Worm (Caenorhabditis elegans): Measurements from ENCODE around the gene F34H10.5.
A peak's percentile ranks its signal among the peaks of the same experiment; 100 is the strongest.

F34H10.5 gene

DNA sequence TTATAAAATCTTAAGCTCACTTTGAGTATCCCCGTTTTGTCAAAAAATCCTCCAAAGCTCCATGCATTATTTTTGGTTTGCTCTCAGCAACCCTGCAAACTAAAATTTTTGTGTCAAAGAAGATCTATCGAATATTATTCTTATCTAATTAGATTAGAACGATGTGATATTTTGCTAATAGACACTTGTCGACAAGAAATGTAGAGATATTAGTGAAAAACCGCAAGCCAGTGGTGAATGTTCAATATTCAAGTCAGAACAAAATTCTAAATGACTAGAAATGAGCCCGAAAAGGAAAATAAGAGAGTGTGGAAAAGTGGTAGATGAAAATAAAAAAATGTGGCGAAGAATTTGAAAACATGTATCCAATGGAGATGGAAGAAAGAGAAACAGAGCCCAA, 39.3 kb downstream of the F34H10.5 start, which contains the start of gene C43C3.4:
C43C3.4 (minus strand) TSS at position 101 of the 400 bp plus-strand sequence.
- TF ChIP-seq ceh-18 (tag; optimal IDR thresholded peaks at IDR 0.05) (no peak), F13H6.1 (tag; optimal IDR thresholded peaks at IDR 0.05) (no peak), odd-2 (tag; optimal IDR thresholded peaks at IDR 0.05) (no peak), sdc-2 (tag; optimal IDR thresholded peaks at IDR 0.05) (no peak), fax-1 (tag; optimal IDR thresholded peaks at IDR 0.05) (no peak), hlh-13 (GFP tag; optimal IDR thresholded peaks at IDR 0.05) (no peak), tbx-2 (tag; optimal IDR thresholded peaks at IDR 0.05) (no peak), pax-1 (tag; optimal IDR thresholded peaks at IDR 0.05) (no peak), pag-3 (tag; optimal IDR thresholded peaks at IDR 0.05; ENCODE audit: borderline replicate concordance) (no peak), ceh-24 (tag; optimal IDR thresholded peaks at IDR 0.05) (no peak), tbx-7 (tag; optimal IDR thresholded peaks at IDR 0.05) (no peak), zip-5 (tag; optimal IDR thresholded peaks at IDR 0.05) (no peak), K09A11.1 (tag; optimal IDR thresholded peaks at IDR 0.05; ENCODE audit: insufficient read depth) (no peak), ttx-3 (tag; optimal IDR thresholded peaks at IDR 0.05) (no peak), mec-3 (tag; optimal IDR thresholded peaks at IDR 0.05; ENCODE audit: borderline replicate concordance) (no peak)

DNA sequence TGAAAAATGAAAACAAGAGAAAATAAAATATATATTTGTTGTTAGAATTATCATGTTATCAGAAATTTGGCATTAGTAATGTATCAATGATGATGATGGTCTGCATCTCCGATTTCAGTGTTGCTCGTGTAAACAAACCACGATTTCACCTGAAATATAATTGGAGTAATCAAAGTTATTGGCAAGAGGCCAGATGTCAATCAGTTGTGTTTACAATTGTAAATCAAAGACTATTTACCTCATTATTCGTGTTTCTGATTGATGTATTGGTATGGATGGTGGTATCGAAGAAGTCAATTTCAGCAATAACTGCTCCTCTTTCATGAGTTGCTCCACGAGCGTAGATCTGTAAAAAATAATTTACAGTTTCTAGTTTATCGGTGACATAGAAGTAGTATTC, 40.5 kb downstream of the F34H10.5 start:
- TF ChIP-seq ceh-48 (tag; optimal IDR thresholded peaks at IDR 0.05) (no peak), hlh-30 (tag; optimal IDR thresholded peaks at IDR 0.05; ENCODE audit: insufficient read depth) (no peak), elt-4 (tag; optimal IDR thresholded peaks at IDR 0.05) (no peak), npax-4 (tag; optimal IDR thresholded peaks at IDR 0.05) (no peak), pros-1 (tag; optimal IDR thresholded peaks at IDR 0.05) (no peak), mec-3 (tag; optimal IDR thresholded peaks at IDR 0.05; ENCODE audit: borderline replicate concordance) (no peak), hlh-8 (tag; optimal IDR thresholded peaks at IDR 0.05) (no peak), ceh-14 (tag; optimal IDR thresholded peaks at IDR 0.05) (no peak), ceh-18 (tag; optimal IDR thresholded peaks at IDR 0.05) (no peak), C08G9.2 (tag; optimal IDR thresholded peaks at IDR 0.05) (no peak), C38D4.7 (GFP tag; optimal IDR thresholded peaks at IDR 0.05) (no peak), F13H6.1 (tag; optimal IDR thresholded peaks at IDR 0.05) (no peak), hlh-6 (tag; optimal IDR thresholded peaks at IDR 0.05) (no peak), zip-5 (tag; optimal IDR thresholded peaks at IDR 0.05) (no peak), lim-6 (tag; optimal IDR thresholded peaks at IDR 0.05) (no peak), ceh-45 (GFP tag; IDR thresholded peaks at IDR 0.05) (no peak), pag-3 (tag; optimal IDR thresholded peaks at IDR 0.05; ENCODE audit: borderline replicate concordance) (no peak), unc-42 (tag; optimal IDR thresholded peaks at IDR 0.05) (no peak), ttx-3 (tag; optimal IDR thresholded peaks at IDR 0.05) (no peak)

DNA sequence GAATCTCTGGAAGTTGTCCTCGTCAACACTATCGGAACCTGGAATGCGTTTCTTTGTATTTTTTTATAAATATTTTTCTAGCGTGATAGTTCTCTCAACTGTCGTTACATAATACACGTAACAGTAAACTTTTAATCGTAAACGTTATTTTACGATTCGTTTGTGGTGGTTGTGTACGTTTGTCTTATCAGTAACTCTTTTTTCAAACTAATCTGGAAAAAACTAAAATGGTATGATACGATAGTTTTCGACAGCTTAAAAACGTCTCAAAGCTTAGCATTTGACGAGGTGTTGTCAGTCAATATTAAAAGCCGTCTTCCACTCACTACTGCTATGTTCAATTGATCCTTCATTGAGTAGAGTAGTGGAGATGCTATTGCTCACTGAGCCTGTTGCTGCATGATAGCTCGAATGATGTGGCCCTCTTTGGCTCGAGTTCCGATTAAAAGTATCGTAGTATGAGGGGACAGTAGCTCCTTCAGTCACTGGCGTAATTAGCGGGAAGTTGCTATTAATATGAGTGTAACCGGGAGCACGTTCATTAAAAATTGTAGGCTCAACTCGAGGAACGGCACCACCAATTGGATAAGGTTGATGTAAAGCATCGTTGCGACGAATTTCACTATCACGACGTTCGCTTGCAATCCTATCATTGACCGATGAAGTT, 41.4 kb downstream of the F34H10.5 start:
- TF ChIP-seq lim-6 (tag; optimal IDR thresholded peaks at IDR 0.05) (no peak), elt-2 (tag; optimal IDR thresholded peaks at IDR 0.05) (peak; percentile 36)

DNA sequence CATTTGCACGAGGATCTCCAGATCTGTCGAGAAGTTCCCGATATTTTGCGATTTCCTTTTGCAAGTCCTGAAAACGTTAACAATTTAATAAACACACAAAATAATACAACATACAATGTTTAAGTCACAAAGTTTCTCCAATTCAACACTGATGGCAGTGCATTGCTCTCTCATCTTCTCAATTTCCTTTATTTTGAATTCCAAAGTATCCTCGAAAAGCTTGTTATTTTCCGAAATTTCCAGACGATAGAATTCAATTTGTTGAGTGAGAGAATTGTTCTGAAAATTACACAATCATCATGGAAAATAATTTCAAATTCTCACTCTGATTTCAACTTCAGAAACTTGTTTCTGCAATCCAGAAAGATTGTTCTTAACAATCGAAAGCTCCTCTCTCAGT, 42.5 kb downstream of the F34H10.5 start:
- TF ChIP-seq ceh-31 (tag; optimal IDR thresholded peaks at IDR 0.05) (no peak), lin-11 (tag; optimal IDR thresholded peaks at IDR 0.05) (no peak), hlh-13 (GFP tag; optimal IDR thresholded peaks at IDR 0.05) (no peak), gmeb-2 (tag; optimal IDR thresholded peaks at IDR 0.05) (no peak), ttx-3 (tag; optimal IDR thresholded peaks at IDR 0.05) (no peak), ets-4 (tag; optimal IDR thresholded peaks at IDR 0.05) (no peak), che-1 (tag; optimal IDR thresholded peaks at IDR 0.05) (no peak), pros-1 (tag; optimal IDR thresholded peaks at IDR 0.05) (no peak), fkh-6 (tag; optimal IDR thresholded peaks at IDR 0.05) (no peak), syd-9 (tag; optimal IDR thresholded peaks at IDR 0.05) (no peak)

All from whole organism, late embryonic.